Fruit fly (Drosophila melanogaster) whole organism, wandering third instar larva: Measurements from ENCODE around the gene CG18269.

ENCODE experiments used
- Abd-B ChIP-seq: fragments of >200 bp; optimal IDR thresholded peaks from 2 replicates; lab custom pipeline; 2017; ENCODE audit warnings: missing biosample characterization, missing genetic modification characterization
- CG32264 ChIP-seq: fragments of 200-800 bp; sonication (Bioruptor generic); optimal IDR thresholded peaks from 2 replicates; lab custom pipeline; 2016; ENCODE audit warnings: missing biosample characterization, missing genetic modification characterization
- CG9705 ChIP-seq: fragments of 200-800 bp; sonication (Bioruptor generic); optimal IDR thresholded peaks from 2 replicates; lab custom pipeline; 2018; ENCODE audit warnings: missing biosample characterization, mild to moderate bottlenecking, missing genetic modification characterization
- CrebA ChIP-seq: fragments of 200-800 bp; sonication (Bioruptor generic); optimal IDR thresholded peaks from 2 replicates; lab custom pipeline; 2016; ENCODE audit warnings: missing biosample characterization, mild to moderate bottlenecking, missing genetic modification characterization, borderline replicate concordance
- Dfd ChIP-seq: fragments of >200 bp; optimal IDR thresholded peaks from 2 replicates; lab custom pipeline; 2017; ENCODE audit warnings: missing biosample characterization, missing genetic modification characterization
- Dif ChIP-seq: fragments of 200-275, 200-300 bp; sonication (Bioruptor generic); optimal IDR thresholded peaks from 2 replicates; lab custom pipeline; 2018; ENCODE audit warnings: missing biosample characterization, missing genetic modification characterization; ENCODE audit not compliant: partially characterized antibody
- GATAd ChIP-seq: sonication (Bioruptor generic); optimal IDR thresholded peaks from 2 replicates; lab custom pipeline; 2016; ENCODE audit warnings: missing biosample characterization, missing genetic modification characterization
- HLH106 ChIP-seq: fragments of 200-800 bp; optimal IDR thresholded peaks from 3 replicates; lab custom pipeline; 2019; ENCODE audit warnings: missing biosample characterization, mild to moderate bottlenecking, missing genetic modification characterization, moderate library complexity
- Hnf4 ChIP-seq: fragments of 200-800 bp; sonication (Bioruptor generic); optimal IDR thresholded peaks from 2 replicates; lab custom pipeline; 2016; ENCODE audit warnings: missing biosample characterization, mild to moderate bottlenecking, missing genetic modification characterization
- Jra ChIP-seq: sonication (Bioruptor generic); optimal IDR thresholded peaks from 2 replicates; lab custom pipeline; 2016; ENCODE audit warnings: missing biosample characterization, missing genetic modification characterization
- Mio ChIP-seq: sonication (Bioruptor generic); optimal IDR thresholded peaks from 2 replicates; lab custom pipeline; 2016; ENCODE audit warnings: missing biosample characterization, missing genetic modification characterization
- N ChIP-seq: fragments of >200 bp; optimal IDR thresholded peaks from 2 replicates; lab custom pipeline; 2018; ENCODE audit warnings: missing biosample characterization, missing external identifiers, missing genetic modification characterization
- OdsH ChIP-seq: fragments of 200-800 bp; sonication (Bioruptor generic); optimal IDR thresholded peaks from 2 replicates; lab custom pipeline; 2016; ENCODE audit warnings: missing biosample characterization, mild to moderate bottlenecking, missing genetic modification characterization
- Rel ChIP-seq, 2 experiments: fragments of 200-800 bp; sonication (Bioruptor generic) in 1 of 2; optimal IDR thresholded peaks; 2 replicates in 1 of 2; 3 replicates in 1 of 2; lab custom pipeline; 2016 to 2019; ENCODE audit warnings: mild to moderate bottlenecking in 2 of 2, missing biosample characterization in 2 of 2, missing genetic modification characterization in 2 of 2, moderate library complexity in 1 of 2
- Sp1 ChIP-seq: fragments of 200-800 bp; sonication (Bioruptor generic); optimal IDR thresholded peaks from 3 replicates; lab custom pipeline; 2019; ENCODE audit warnings: missing biosample characterization, mild to moderate bottlenecking, missing genetic modification characterization, moderate library complexity
- Vsx2 ChIP-seq: fragments of 200-300, 225-300 bp; sonication (Bioruptor generic); optimal IDR thresholded peaks from 2 replicates; lab custom pipeline; 2018; ENCODE audit warnings: missing biosample characterization, missing genetic modification characterization; ENCODE audit not compliant: partially characterized antibody
- br ChIP-seq: fragments of 200-800 bp; sonication (Bioruptor generic); optimal IDR thresholded peaks from 2 replicates; lab custom pipeline; 2016; ENCODE audit warnings: missing biosample characterization, missing genetic modification characterization
- brk ChIP-seq: fragments of 200-800 bp; sonication (Bioruptor generic); optimal IDR thresholded peaks from 2 replicates; lab custom pipeline; 2016; ENCODE audit warnings: missing biosample characterization, mild to moderate bottlenecking, missing genetic modification characterization
- dl ChIP-seq, 2 experiments: fragments of 175-275, 200-275 bp in 1 of 2; fragments of 200-275 bp in 1 of 2; sonication (Bioruptor generic); optimal IDR thresholded peaks; lab custom pipeline; 2018; ENCODE audit warnings: mild to moderate bottlenecking in 2 of 2, missing biosample characterization in 2 of 2, missing genetic modification characterization in 2 of 2, moderate library complexity in 2 of 2; ENCODE audit not compliant: partially characterized antibody in 2 of 2, insufficient read depth in 1 of 2
- dmrt93B ChIP-seq: fragments of 200-800 bp; sonication (Bioruptor generic); optimal IDR thresholded peaks from 2 replicates; lab custom pipeline; 2018; ENCODE audit warnings: missing biosample characterization, mild to moderate bottlenecking, missing genetic modification characterization
- ey ChIP-seq: fragments of 200-800 bp; sonication (Bioruptor generic); optimal IDR thresholded peaks from 2 replicates; lab custom pipeline; 2016; ENCODE audit warnings: missing biosample characterization, missing genetic modification characterization
- foxo ChIP-seq, 2 experiments: fragments of 200-800 bp; sonication (Bioruptor generic); optimal IDR thresholded peaks; 2 replicates in 1 of 2; 3 replicates in 1 of 2; lab custom pipeline; 2016 to 2017; ENCODE audit warnings: missing biosample characterization in 2 of 2, missing genetic modification characterization in 2 of 2
- fru ChIP-seq: fragments of 200-800 bp; sonication (Bioruptor generic); optimal IDR thresholded peaks from 3 replicates; lab custom pipeline; 2016; ENCODE audit warnings: missing biosample characterization, mild to moderate bottlenecking, missing genetic modification characterization
- h ChIP-seq: fragments of 200-800 bp; sonication (Bioruptor generic); optimal IDR thresholded peaks from 3 replicates; lab custom pipeline; 2016; ENCODE audit warnings: missing biosample characterization, mild to moderate bottlenecking, missing genetic modification characterization
- jim ChIP-seq: fragments of 175-275, 200-325 bp; sonication (Bioruptor generic); optimal IDR thresholded peaks from 2 replicates; lab custom pipeline; 2016; ENCODE audit warnings: missing biosample characterization, mild to moderate bottlenecking, missing genetic modification characterization
- lola ChIP-seq: fragments of >200 bp; optimal IDR thresholded peaks from 2 replicates; lab custom pipeline; 2017; ENCODE audit warnings: missing biosample characterization, missing genetic modification characterization
- pan ChIP-seq: fragments of >200 bp; optimal IDR thresholded peaks from 2 replicates; lab custom pipeline; 2017
- psq ChIP-seq: fragments of 200-800 bp; sonication (Bioruptor generic); optimal IDR thresholded peaks from 3 replicates; lab custom pipeline; 2017; ENCODE audit warnings: missing biosample characterization, mild to moderate bottlenecking, missing genetic modification characterization, moderate library complexity
- rgr ChIP-seq: fragments of 200-800 bp; sonication (Bioruptor generic); optimal IDR thresholded peaks from 3 replicates; lab custom pipeline; 2016; ENCODE audit warnings: missing biosample characterization, mild to moderate bottlenecking, missing genetic modification characterization
- sage ChIP-seq: fragments of 200-800 bp; sonication (Bioruptor generic); optimal IDR thresholded peaks from 2 replicates; lab custom pipeline; 2016; ENCODE audit warnings: missing biosample characterization, mild to moderate bottlenecking, missing genetic modification characterization
- tai ChIP-seq: sonication (Bioruptor generic); optimal IDR thresholded peaks from 2 replicates; lab custom pipeline; 2016; ENCODE audit warnings: missing biosample characterization, missing genetic modification characterization
- usp ChIP-seq: fragments of >200 bp; optimal IDR thresholded peaks from 2 replicates; lab custom pipeline; 2017; ENCODE audit warnings: missing biosample characterization, missing genetic modification characterization
- woc ChIP-seq: sonication (Bioruptor generic); optimal IDR thresholded peaks from 2 replicates; lab custom pipeline; 2016; ENCODE audit warnings: missing biosample characterization, mild to moderate bottlenecking, missing genetic modification characterization

Gene CG18269

dm6 chr2L:5551538-5551937 lies at the start of gene CG18269:
Gene CG18269 (plus strand): TSS chr2L:5551838.
- TF ChIP-seq CG32264 (GFP tag; lab: Kevin White, UChicago) (no peak), CrebA (GFP tag; lab: Kevin White, UChicago) (no peak), dmrt93B (GFP tag; lab: Kevin White, UChicago) (no peak), woc (GFP tag; lab: Kevin White, UChicago) (no peak), foxo (GFP tag; optimal IDR thresholded peaks at IDR 0.05; lab: Kevin White, UChicago) (no peak)

dm6 chr2L:5502868-5503267 lies 48.8 kb upstream of the CG18269 start:
- TF ChIP-seq sage (GFP tag; lab: Kevin White, UChicago) (no peak), dmrt93B (GFP tag; lab: Kevin White, UChicago) (no peak), fru (GFP tag; lab: Kevin White, UChicago) (no peak), Jra (GFP tag; lab: Kevin White, UChicago) (no peak), N (GFP tag; lab: Kevin White, UChicago) (no peak), GATAd (GFP tag; lab: Kevin White, UChicago) (no peak), tai (GFP tag; lab: Kevin White, UChicago) (no peak), psq (no peak), Vsx2 (no peak), jim (GFP tag; lab: Kevin White, UChicago) (no peak), rgr (GFP tag; lab: Kevin White, UChicago) (no peak), foxo (GFP tag; optimal IDR thresholded peaks at IDR 0.05; lab: Kevin White, UChicago) (no peak), Dif (GFP tag; lab: Kevin White, UChicago) (no peak), br (GFP tag; lab: Kevin White, UChicago) (no peak), pan (lab: Kevin White, UChicago) (no peak), CG9705 (GFP tag; lab: Kevin White, UChicago) (no peak), usp (GFP tag; lab: Kevin White, UChicago) (no peak), HLH106 (tag; lab: Kevin White, UChicago) (no peak), ey (no peak)
- TF ChIP-seq, all 38 proteins: peak for 0

- TF ChIP-seq Rel (GFP tag; optimal IDR thresholded peaks at IDR 0.05; lab: Kevin White, UChicago): no peak
- no peak for TF ChIP-seq Rel (tag; optimal IDR thresholded peaks at IDR 0.05; lab: Kevin White, UChicago)
- TF ChIP-seq br (GFP tag; lab: Kevin White, UChicago): peak; percentile 40
- TF ChIP-seq psq: peak; percentile 30
- TF ChIP-seq ey: peak; percentile 28
- TF ChIP-seq GATAd (GFP tag; lab: Kevin White, UChicago): no peak
- TF ChIP-seq pan (lab: Kevin White, UChicago): no peak
- TF ChIP-seq Sp1: peak; percentile 32
- TF ChIP-seq Hnf4 (GFP tag; lab: Kevin White, UChicago): peak; percentile 61
- TF ChIP-seq OdsH (GFP tag; lab: Kevin White, UChicago): peak; percentile 40
- no peak for TF ChIP-seq brk (GFP tag; lab: Kevin White, UChicago)
- TF ChIP-seq HLH106 (tag; lab: Kevin White, UChicago): peak; percentile 12
- no peak for TF ChIP-seq CG32264 (GFP tag; lab: Kevin White, UChicago)
- TF ChIP-seq rgr (GFP tag; lab: Kevin White, UChicago): no peak
- TF ChIP-seq N (GFP tag; lab: Kevin White, UChicago): no peak
- TF ChIP-seq h: peak; percentile 19
- no peak for TF ChIP-seq dl (GFP tag; optimal IDR thresholded peaks at IDR 0.05; lab: Kevin White, UChicago; ENCODE audit: insufficient read depth in 1 of 2, partially characterized antibody in 2 of 2)
- peak; percentile 55 for TF ChIP-seq fru (GFP tag; lab: Kevin White, UChicago)
- no peak for TF ChIP-seq Dfd (GFP tag; lab: Kevin White, UChicago)
- TF ChIP-seq usp (GFP tag; lab: Kevin White, UChicago): no peak
- TF ChIP-seq lola (GFP tag; lab: Kevin White, UChicago): no peak
- peak in 1 of 2 experiments; percentile 34 for TF ChIP-seq foxo (GFP tag; optimal IDR thresholded peaks at IDR 0.05; lab: Kevin White, UChicago)
Observed at dm6 chr2L:5505130-5505529, 46.5 kb upstream of the CG18269 start.

dm6 chr2L:5507082-5507481 lies 44.6 kb upstream of the CG18269 start:
- TF ChIP-seq Mio (no peak), sage (GFP tag; lab: Kevin White, UChicago) (no peak), tai (GFP tag; lab: Kevin White, UChicago) (no peak), Dfd (GFP tag; lab: Kevin White, UChicago) (no peak), Abd-B (GFP tag; lab: Kevin White, UChicago) (no peak)
